Worm (Caenorhabditis elegans) whole organism, young adult: Measurements from ENCODE around the gene F49H12.4.

ENCODE experiments used
- B0019.2 ChIP-seq: fragments of 200-800 bp; sonication (Bioruptor generic); conservative IDR thresholded peaks from 2 replicates; pipeline ENCODE4 v1.3.6; 2022; ENCODE audit warnings: missing genetic modification reagents, missing genetic modification characterization, missing compliant biosample characterization
- D2030.7 ChIP-seq: fragments of 200-800 bp; sonication (Bioruptor generic); IDR thresholded peaks from 2 replicates; pipeline ENCODE4 v1.3.6; 2022; ENCODE audit warnings: missing genetic modification reagents, missing genetic modification characterization, missing compliant biosample characterization
- F10E7.11 ChIP-seq: sonication (generic microtip); optimal IDR thresholded peaks from 2 replicates; lab custom pipeline; 2017; ENCODE audit warnings: mild to moderate bottlenecking, missing genetic modification characterization, moderate library complexity, missing compliant biosample characterization
- F22D6.2 ChIP-seq: sonication (generic microtip); optimal IDR thresholded peaks from 2 replicates; lab custom pipeline; 2016; ENCODE audit warnings: mild to moderate bottlenecking, missing genetic modification characterization, missing compliant biosample characterization
- F39B2.1 ChIP-seq: fragments of 200-800 bp; sonication (Bioruptor generic); IDR thresholded peaks from 2 replicates; pipeline ENCODE4 v1.3.6; 2022; ENCODE audit warnings: missing genetic modification reagents, missing genetic modification characterization, missing compliant biosample characterization
- T07F8.4 ChIP-seq: sonication (generic microtip); optimal IDR thresholded peaks from 2 replicates; lab custom pipeline; 2016; ENCODE audit warnings: mild to moderate bottlenecking, missing genetic modification characterization, moderate library complexity, missing compliant biosample characterization
- Y53F4B.3 ChIP-seq: fragments of 200-800 bp; sonication (Bioruptor generic); IDR thresholded peaks from 2 replicates; pipeline ENCODE4 v1.3.6; 2022; ENCODE audit warnings: missing genetic modification reagents, missing genetic modification characterization, missing compliant biosample characterization
- Y53G8AR.9 ChIP-seq: fragments of 200-800 bp; sonication (Bioruptor generic); conservative IDR thresholded peaks from 2 replicates; pipeline ENCODE4 v1.3.6; 2022; ENCODE audit warnings: missing genetic modification reagents, missing genetic modification characterization, missing compliant biosample characterization
- Y56A3A.18 ChIP-seq: fragments of 200-800 bp; sonication (Bioruptor generic); IDR thresholded peaks from 2 replicates; pipeline ENCODE4 v1.3.6; 2022; ENCODE audit warnings: missing genetic modification reagents, missing genetic modification characterization, missing compliant biosample characterization
- Y67H2A.10 ChIP-seq: fragments of 200-800 bp; sonication (Bioruptor generic); conservative IDR thresholded peaks from 2 replicates; pipeline ENCODE4 v1.3.6; 2022; ENCODE audit warnings: missing genetic modification reagents, missing genetic modification characterization, missing compliant biosample characterization
- ama-1 ChIP-seq, 3 experiments: fragments of 150-350 bp in 1 of 3; sonication (generic microtip) in 2 of 3; optimal IDR thresholded peaks; 2 replicates each; lab custom pipeline; 2014 to 2018; ENCODE audit warnings: missing biosample characterization in 2 of 3, missing genetic modification characterization in 2 of 3, missing genetic modification reagents in 2 of 3
- aptf-3 ChIP-seq: fragments of 200-800 bp; sonication (Bioruptor generic); IDR thresholded peaks from 2 replicates; pipeline ENCODE4 v1.3.6; 2022; ENCODE audit warnings: missing genetic modification characterization, missing compliant biosample characterization
- attf-5 ChIP-seq: fragments of 200-800 bp; sonication (Bioruptor generic); optimal IDR thresholded peaks from 2 replicates; lab custom pipeline; 2018; ENCODE audit warnings: mild to moderate bottlenecking, missing genetic modification characterization, missing compliant biosample characterization
- attf-6 ChIP-seq: fragments of 200-800 bp; sonication (Bioruptor generic); IDR thresholded peaks from 2 replicates; pipeline ENCODE4 v1.3.6; 2022; ENCODE audit warnings: missing genetic modification reagents, missing genetic modification characterization, missing compliant biosample characterization
- bed-1 ChIP-seq: fragments of 200-800 bp; sonication (Bioruptor generic); IDR thresholded peaks from 2 replicates; pipeline ENCODE4 v1.3.6; 2022; ENCODE audit warnings: missing genetic modification reagents, missing genetic modification characterization, missing compliant biosample characterization
- cebp-2 ChIP-seq: fragments of 200-800 bp; sonication (Bioruptor generic); IDR thresholded peaks from 2 replicates; pipeline ENCODE4 v1.3.6; 2022; ENCODE audit warnings: missing genetic modification characterization, missing compliant biosample characterization
- ceh-100 ChIP-seq: fragments of 200-800 bp; sonication (Bioruptor generic); IDR thresholded peaks from 2 replicates; pipeline ENCODE4 v1.3.6; 2022; ENCODE audit warnings: missing genetic modification reagents, missing genetic modification characterization, missing compliant biosample characterization
- ceh-58 ChIP-seq: fragments of 200-800 bp; sonication (Bioruptor generic); IDR thresholded peaks from 2 replicates; pipeline ENCODE4 v1.3.6; 2022; ENCODE audit warnings: missing genetic modification characterization, missing compliant biosample characterization
- ceh-79 ChIP-seq: sonication (generic microtip); optimal IDR thresholded peaks from 2 replicates; lab custom pipeline; 2017; ENCODE audit warnings: mild to moderate bottlenecking, missing genetic modification characterization, missing compliant biosample characterization
- ceh-91 ChIP-seq: fragments of 200-800 bp; sonication (Bioruptor generic); IDR thresholded peaks from 2 replicates; pipeline ENCODE4 v1.3.6; 2022; ENCODE audit warnings: missing genetic modification reagents, missing genetic modification characterization, missing compliant biosample characterization
- dox-1 ChIP-seq: fragments of 200-800 bp; sonication (Bioruptor generic); IDR thresholded peaks from 2 replicates; pipeline ENCODE4 v1.3.6; 2022; ENCODE audit warnings: missing genetic modification reagents, missing genetic modification characterization, missing compliant biosample characterization
- egl-44 ChIP-seq: fragments of 200-800 bp; sonication (Bioruptor generic); IDR thresholded peaks from 2 replicates; pipeline ENCODE4 v1.3.6; 2022; ENCODE audit warnings: missing genetic modification reagents, missing genetic modification characterization, missing compliant biosample characterization
- fkh-3 ChIP-seq: sonication (generic microtip); optimal IDR thresholded peaks from 2 replicates; lab custom pipeline; 2016; ENCODE audit warnings: mild to moderate bottlenecking, missing genetic modification characterization, missing compliant biosample characterization
- gei-17 ChIP-seq: fragments of 200-800 bp; sonication (Bioruptor generic); optimal IDR thresholded peaks from 2 replicates; lab custom pipeline; 2018; ENCODE audit warnings: mild to moderate bottlenecking, missing genetic modification characterization, missing compliant biosample characterization
- hmg-1.2 ChIP-seq: fragments of 200-800 bp; sonication (Bioruptor generic); IDR thresholded peaks from 2 replicates; pipeline ENCODE4 v1.3.6; 2022; ENCODE audit warnings: missing genetic modification reagents, missing genetic modification characterization, missing compliant biosample characterization
- lin-35 ChIP-seq, 3 experiments: fragments of 150-350 bp in 2 of 3; sonication (generic microtip) in 1 of 3; optimal IDR thresholded peaks; 2 replicates each; lab custom pipeline; 2014 to 2018; ENCODE audit warnings: missing biosample characterization in 3 of 3, missing genetic modification characterization in 3 of 3, missing genetic modification reagents in 3 of 3
- lin-40 ChIP-seq: sonication (generic microtip); optimal IDR thresholded peaks from 2 replicates; lab custom pipeline; 2016; ENCODE audit warnings: missing genetic modification characterization, mild to moderate bottlenecking, missing compliant biosample characterization, missing genotype, missing genetic modification reagents
- lin-54 ChIP-seq: fragments of 200-800 bp; sonication (Bioruptor generic); optimal IDR thresholded peaks from 2 replicates; lab custom pipeline; 2018; ENCODE audit warnings: mild to moderate bottlenecking, missing genetic modification characterization, missing compliant biosample characterization
- lir-1 ChIP-seq: fragments of 200-800 bp; sonication (Bioruptor generic); conservative IDR thresholded peaks from 2 replicates; pipeline ENCODE4 v1.3.6; 2022; ENCODE audit warnings: missing genetic modification reagents, missing genetic modification characterization, missing compliant biosample characterization
- lsl-1 ChIP-seq: fragments of 200-800 bp; sonication (Bioruptor generic); optimal IDR thresholded peaks from 2 replicates; lab custom pipeline; 2018; ENCODE audit warnings: mild to moderate bottlenecking, missing genetic modification characterization, moderate library complexity, missing compliant biosample characterization
- madf-10 ChIP-seq: sonication (generic microtip); optimal IDR thresholded peaks from 2 replicates; lab custom pipeline; 2016; ENCODE audit warnings: mild to moderate bottlenecking, missing genetic modification characterization, missing compliant biosample characterization
- mcd-1 ChIP-seq: fragments of 200-800 bp; sonication (Bioruptor generic); IDR thresholded peaks from 2 replicates; pipeline ENCODE4 v1.3.6; 2022; ENCODE audit warnings: missing genetic modification reagents, missing genetic modification characterization, missing compliant biosample characterization
- mes-4 ChIP-seq: sonication (generic microtip); optimal IDR thresholded peaks from 2 replicates; lab custom pipeline; 2016; ENCODE audit warnings: missing genotype, missing genetic modification characterization, missing compliant biosample characterization
- nfya-2 ChIP-seq: fragments of 200-800 bp; sonication (Bioruptor generic); IDR thresholded peaks from 2 replicates; pipeline ENCODE4 v1.3.6; 2022; ENCODE audit warnings: missing genetic modification reagents, missing genetic modification characterization, missing compliant biosample characterization
- nhr-120 ChIP-seq: fragments of 200-800 bp; sonication (Bioruptor generic); IDR thresholded peaks from 2 replicates; pipeline ENCODE4 v1.3.6; 2022; ENCODE audit warnings: missing genetic modification characterization, missing compliant biosample characterization
- nhr-179 ChIP-seq: sonication (generic microtip); optimal IDR thresholded peaks from 2 replicates; lab custom pipeline; 2016; ENCODE audit warnings: mild to moderate bottlenecking, missing genetic modification characterization, missing compliant biosample characterization
- pha-4 ChIP-seq: fragments of 150-350 bp; sonication (generic microtip); optimal IDR thresholded peaks from 2 replicates; lab custom pipeline; 2014; ENCODE audit warnings: missing biosample characterization, missing genetic modification reagents, missing genetic modification characterization
- rcor-1 ChIP-seq: fragments of 200-800 bp; sonication (Bioruptor generic); IDR thresholded peaks from 2 replicates; pipeline ENCODE4 v1.3.6; 2022; ENCODE audit warnings: missing genetic modification reagents, missing genetic modification characterization, missing compliant biosample characterization
- rec-8 ChIP-seq, 2 experiments: sonication (generic microtip); optimal IDR thresholded peaks; 2 replicates each; lab custom pipeline; 2016; ENCODE audit warnings: mild to moderate bottlenecking in 2 of 2, missing genetic modification characterization in 2 of 2, missing genetic modification reagents in 2 of 2, missing genotype in 2 of 2, missing biosample characterization in 1 of 2, missing compliant biosample characterization in 1 of 2, moderate library complexity in 1 of 2
- snpc-1.1 ChIP-seq: sonication (generic microtip); optimal IDR thresholded peaks from 2 replicates; lab custom pipeline; 2017; ENCODE audit warnings: missing genetic modification characterization, mild to moderate bottlenecking, missing compliant biosample characterization, antibody characterized with exemption, moderate library complexity, missing genotype, missing genetic modification reagents; ENCODE audit not compliant: insufficient read depth
- snpc-3.4 ChIP-seq: sonication (generic microtip); optimal IDR thresholded peaks from 2 replicates; lab custom pipeline; 2017; ENCODE audit warnings: missing genetic modification characterization, mild to moderate bottlenecking, missing compliant biosample characterization, antibody characterized with exemption, moderate library complexity, missing genotype, missing genetic modification reagents
- xnd-1 ChIP-seq: sonication (generic microtip); optimal IDR thresholded peaks from 2 replicates; lab custom pipeline; 2016; ENCODE audit warnings: missing genotype, missing genetic modification reagents, missing genetic modification characterization, missing compliant biosample characterization
- zfh-2 ChIP-seq: fragments of 200-800 bp; sonication (Bioruptor generic); conservative IDR thresholded peaks from 2 replicates; pipeline ENCODE4 v1.3.6; 2022; ENCODE audit warnings: missing genetic modification reagents, missing genetic modification characterization, missing compliant biosample characterization
- ztf-18 ChIP-seq: sonication (generic microtip); optimal IDR thresholded peaks from 2 replicates; lab custom pipeline; 2016; ENCODE audit warnings: missing genotype, mild to moderate bottlenecking, missing genetic modification characterization, missing compliant biosample characterization

The F49H12.4 gene

DNA sequence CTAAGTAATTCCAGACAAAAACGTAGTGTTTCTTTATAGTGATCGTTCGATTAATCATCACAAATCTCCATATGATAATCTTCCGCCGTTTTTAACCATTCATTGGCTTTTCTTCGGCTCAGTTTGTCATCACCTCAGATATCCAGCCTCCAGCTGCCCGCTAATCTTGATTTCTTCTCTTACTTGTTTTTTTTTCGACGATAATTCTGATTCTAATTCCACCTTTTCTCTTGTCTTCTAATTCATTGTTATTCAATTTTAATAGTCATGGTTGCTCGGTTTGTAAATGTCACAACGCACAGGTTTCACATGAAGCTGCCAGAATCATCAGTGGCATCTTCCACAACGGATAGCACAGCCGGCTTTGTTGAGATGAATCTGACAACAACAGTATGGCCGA is at the start of gene F49H12.4:
Gene F49H12.4, plus strand, starts transcription at position 301 of the 400 bp plus-strand sequence.
- no peak for TF ChIP-seq T07F8.4 (tag; lab: Kevin White, UChicago)
- TF ChIP-seq pha-4 = no peak
- no peak for TF ChIP-seq cebp-2 (GFP tag; lab: Robert Waterston, UW)
- TF ChIP-seq snpc-1.1 (tag; lab: Kevin White, UChicago) = no peak
- no peak for TF ChIP-seq lin-40 (tag; lab: Kevin White, UChicago)
- TF ChIP-seq ceh-79 (tag; lab: Kevin White, UChicago) = no peak
- TF ChIP-seq snpc-3.4 = no peak
- no peak for TF ChIP-seq F10E7.11
- TF ChIP-seq mes-4 (tag; lab: Kevin White, UChicago) = no peak
- no peak for TF ChIP-seq lin-54 (GFP tag; lab: Kevin White, UChicago)
- TF ChIP-seq attf-6 (GFP tag; lab: Robert Waterston, UW) = no peak
- no peak for TF ChIP-seq rec-8 (tag; optimal IDR thresholded peaks at IDR 0.05; lab: Kevin White, UChicago)
- TF ChIP-seq lir-1 (GFP tag; lab: Robert Waterston, UW) = no peak
- no peak for TF ChIP-seq egl-44 (GFP tag; lab: Robert Waterston, UW)
- TF ChIP-seq ceh-58 (GFP tag; lab: Robert Waterston, UW) = no peak
- no peak for TF ChIP-seq F22D6.2

- TF ChIP-seq B0019.2 (no peak), F22D6.2 (no peak), pha-4 (no peak), Y53F4B.3 (GFP tag; lab: Robert Waterston, UW) (no peak), mcd-1 (GFP tag; lab: Robert Waterston, UW) (no peak), Y56A3A.18 (GFP tag; lab: Robert Waterston, UW) (no peak), aptf-3 (GFP tag; lab: Robert Waterston, UW) (no peak), snpc-3.4 (no peak), D2030.7 (GFP tag; lab: Robert Waterston, UW) (no peak), Y67H2A.10 (GFP tag; lab: Robert Waterston, UW) (no peak), snpc-1.1 (tag; lab: Kevin White, UChicago) (no peak), ceh-91 (GFP tag; lab: Robert Waterston, UW) (no peak)
- TF ChIP-seq, all 124 proteins: peak for 0
Observed at ce11 chrX:2030871-2031270, 48.8 kb upstream of the F49H12.4 start.

DNA sequence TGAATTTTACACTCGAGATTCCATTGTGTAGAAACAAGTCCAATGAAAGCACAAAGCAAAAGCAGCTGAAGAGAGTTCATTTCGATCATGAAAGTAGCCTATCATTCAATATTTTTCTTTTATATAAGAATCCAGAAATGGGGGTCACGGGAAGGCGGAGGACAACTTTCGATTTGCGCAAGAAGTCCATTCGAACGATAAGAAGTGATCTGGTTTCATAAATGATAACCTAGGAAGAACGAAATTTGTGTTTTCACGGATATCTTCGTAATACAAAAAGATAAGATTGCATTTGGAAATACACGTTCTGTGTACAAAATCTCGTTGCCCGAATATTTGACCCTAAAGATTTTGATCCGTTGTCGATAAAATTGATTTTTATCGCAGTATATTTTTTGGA is 48.2 kb upstream of the F49H12.4 start, which contains the start of gene Y102A11A.5:
Gene Y102A11A.5, minus strand, starts transcription at position 175 of the 400 bp plus-strand sequence.
- no peak for TF ChIP-seq dox-1
- no peak for TF ChIP-seq nhr-179 (tag; lab: Kevin White, UChicago)
- no peak for TF ChIP-seq xnd-1
- TF ChIP-seq hmg-1.2 (GFP tag; lab: Robert Waterston, UW) = no peak
- no peak for TF ChIP-seq ceh-100 (GFP tag; lab: Robert Waterston, UW)
- TF ChIP-seq Y56A3A.18 (GFP tag; lab: Robert Waterston, UW) = no peak
- no peak for TF ChIP-seq lsl-1 (GFP tag; lab: Kevin White, UChicago)
- no peak for TF ChIP-seq fkh-3 (tag; lab: Kevin White, UChicago)
- no peak for TF ChIP-seq rcor-1 (GFP tag; lab: Robert Waterston, UW)

DNA sequence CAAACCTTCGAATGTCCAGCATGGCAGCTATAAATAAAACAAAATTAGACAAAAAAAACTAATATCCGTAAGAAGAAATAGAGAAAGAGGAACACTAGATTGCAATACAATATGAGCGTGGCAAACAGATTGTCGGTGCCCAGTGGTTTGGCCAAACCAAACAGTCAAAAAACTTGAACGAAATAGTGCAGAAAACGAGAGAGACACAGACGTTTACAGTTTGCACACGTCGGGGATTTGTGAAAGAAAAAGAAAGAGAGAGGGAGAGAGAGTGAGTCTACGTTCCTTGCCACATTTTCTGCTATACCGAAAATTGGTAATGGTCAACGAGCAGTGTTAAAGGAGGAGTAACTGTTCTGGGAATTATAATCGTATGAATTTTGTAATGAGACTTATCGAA is 44.5 kb upstream of the F49H12.4 start, which contains the start of gene ergi-1:
Gene ergi-1, minus strand, starts transcription at position 101 of the 400 bp plus-strand sequence.
- TF ChIP-seq nfya-2 (GFP tag; lab: Robert Waterston, UW) (no peak), ama-1 (optimal IDR thresholded peaks at IDR 0.05; lab: Kevin White, UChicago) (no peak), ama-1 (GFP tag; optimal IDR thresholded peaks at IDR 0.05; lab: Kevin White, UChicago) (no peak), attf-5 (GFP tag; lab: Kevin White, UChicago) (no peak), ztf-18 (no peak), ceh-100 (GFP tag; lab: Robert Waterston, UW) (no peak), lin-35 (GFP tag; optimal IDR thresholded peaks at IDR 0.05; lab: Kevin White, UChicago) (no peak), D2030.7 (GFP tag; lab: Robert Waterston, UW) (no peak), nhr-120 (GFP tag; lab: Robert Waterston, UW) (no peak), zfh-2 (GFP tag; lab: Robert Waterston, UW) (no peak), bed-1 (GFP tag; lab: Robert Waterston, UW) (no peak), fkh-3 (tag; lab: Kevin White, UChicago) (no peak), gei-17 (GFP tag; lab: Kevin White, UChicago) (no peak), Y53G8AR.9 (GFP tag; lab: Robert Waterston, UW) (no peak), F39B2.1 (GFP tag; lab: Robert Waterston, UW) (no peak), madf-10 (tag; lab: Kevin White, UChicago) (no peak)
